Worm (Caenorhabditis elegans) whole organism, L2 larva: ENCODE results near the gene C28A5.1.

Experiments used
- ama-1 ChIP-seq: fragments of 150-350 bp; optimal IDR thresholded peaks from 2 replicates; lab custom pipeline; 2018; ENCODE audit warnings: inconsistent platforms
- ceh-82 ChIP-seq: fragments of 150-350 bp; optimal IDR thresholded peaks from 2 replicates; lab custom pipeline; 2014; ENCODE audit warnings: missing biosample characterization, missing genetic modification characterization
- nhr-11 ChIP-seq: fragments of 150-350 bp; optimal IDR thresholded peaks from 2 replicates; lab custom pipeline; 2014; ENCODE audit warnings: missing biosample characterization, missing genetic modification characterization

ce11 chrIII:4450773-4451423, 16.8 kb upstream of the C28A5.1 start:
- TF ChIP-seq nhr-11: no peak
- no peak for TF ChIP-seq ama-1 (lab: Kevin White, UChicago)
- no peak for TF ChIP-seq ceh-82 (tag; lab: Kevin White, UChicago)
